Worm (Caenorhabditis elegans) whole organism, L4 larva: ENCODE measurements around the gene srt-11.
A peak's percentile ranks its signal among the peaks of the same experiment; 100 is the strongest.

Experiments
- F37D6.2 ChIP-seq: sonication (generic microtip); optimal IDR thresholded peaks from 2 replicates; lab custom pipeline; 2016; ENCODE audit warnings: mild to moderate bottlenecking, missing genetic modification characterization, missing compliant biosample characterization
- T26A8.4 ChIP-seq: fragments of 200-800 bp; sonication (Bioruptor generic); IDR thresholded peaks from 2 replicates; pipeline ENCODE4 v1.3.6; 2022; ENCODE audit warnings: missing genetic modification characterization, missing compliant biosample characterization
- Y48G9A.11 ChIP-seq: fragments of 200-800 bp; sonication (Bioruptor generic); IDR thresholded peaks from 2 replicates; pipeline ENCODE4 v1.3.6; 2022; ENCODE audit warnings: missing genetic modification reagents, missing genetic modification characterization, missing compliant biosample characterization
- ZK546.5 ChIP-seq, 2 experiments: sonication (generic microtip); optimal IDR thresholded peaks; 2 replicates each; lab custom pipeline; 2017; ENCODE audit warnings: missing biosample characterization in 2 of 2, missing genetic modification characterization in 2 of 2
- aha-1 ChIP-seq: fragments of 150-350 bp; peaks from one replicate; lab custom pipeline; 2014; ENCODE audit warnings: missing biosample characterization, missing genetic modification characterization
- ceh-28 ChIP-seq: fragments of 150-350 bp; optimal IDR thresholded peaks from 2 replicates; lab custom pipeline; 2014; ENCODE audit warnings: missing biosample characterization, missing genetic modification reagents, missing genetic modification characterization
- ceh-32 ChIP-seq: sonication (generic microtip); optimal IDR thresholded peaks from 2 replicates; lab custom pipeline; 2016; ENCODE audit warnings: mild to moderate bottlenecking, missing genetic modification characterization, missing compliant biosample characterization; ENCODE audit not compliant: poor library complexity
- ctbp-1 ChIP-seq: fragments of 200-800 bp; sonication (Bioruptor generic); IDR thresholded peaks from 2 replicates; pipeline ENCODE4 v1.3.6; 2022; ENCODE audit warnings: missing genetic modification reagents, missing genetic modification characterization, missing compliant biosample characterization
- daf-16 ChIP-seq, 3 experiments: sonication (generic microtip); optimal IDR thresholded peaks; 2 replicates each; lab custom pipeline; 2016 to 2017; ENCODE audit warnings: missing genetic modification characterization in 3 of 3, missing genetic modification reagents in 3 of 3, mild to moderate bottlenecking in 2 of 3, missing compliant biosample characterization in 2 of 3, missing biosample characterization in 1 of 3, moderate library complexity in 1 of 3
- dmd-6 ChIP-seq: fragments of 200-800 bp; sonication (Bioruptor generic); IDR thresholded peaks from 2 replicates; pipeline ENCODE4 v1.3.6; 2022; ENCODE audit warnings: missing genetic modification reagents, missing genetic modification characterization, missing compliant biosample characterization
- egl-43 ChIP-seq: fragments of 200-800 bp; sonication (Bioruptor generic); IDR thresholded peaks from 2 replicates; pipeline ENCODE4 v1.3.6; 2022; ENCODE audit warnings: missing genetic modification reagents, missing genetic modification characterization, missing compliant biosample characterization
- gei-8 ChIP-seq: fragments of 200-800 bp; sonication (Bioruptor generic); optimal IDR thresholded peaks from 2 replicates; lab custom pipeline; 2018; ENCODE audit warnings: mild to moderate bottlenecking, missing genetic modification characterization, missing compliant biosample characterization
- hmg-1.1 ChIP-seq: fragments of 200-800 bp; sonication (Bioruptor generic); IDR thresholded peaks from 2 replicates; pipeline ENCODE4 v1.3.6; 2022; ENCODE audit warnings: missing genetic modification reagents, missing genetic modification characterization, missing compliant biosample characterization
- lin-1 ChIP-seq: fragments of 200-800 bp; sonication (Bioruptor generic); IDR thresholded peaks from 2 replicates; pipeline ENCODE4 v1.3.6; 2022; ENCODE audit warnings: missing genetic modification reagents, missing genetic modification characterization, missing compliant biosample characterization
- lin-38 ChIP-seq: fragments of 200-800 bp; sonication (Bioruptor generic); IDR thresholded peaks from 2 replicates; pipeline ENCODE4 v1.3.6; 2022; ENCODE audit warnings: missing genetic modification reagents, missing genetic modification characterization, missing compliant biosample characterization
- mdl-1 ChIP-seq, 2 experiments: fragments of 150-350 bp in 1 of 2; sonication (generic microtip) in 1 of 2; optimal IDR thresholded peaks; 2 replicates each; lab custom pipeline; 2014 to 2017; ENCODE audit warnings: missing biosample characterization in 2 of 2, missing genetic modification characterization in 2 of 2
- mdt-29 ChIP-seq: fragments of 200-800 bp; sonication (Bioruptor generic); IDR thresholded peaks from 2 replicates; pipeline ENCODE4 v1.3.6; 2022; ENCODE audit warnings: missing genetic modification reagents, missing genetic modification characterization, missing compliant biosample characterization
- mxl-2 ChIP-seq: fragments of 200-800 bp; sonication (Bioruptor generic); conservative IDR thresholded peaks from 2 replicates; pipeline ENCODE4 v1.3.6; 2022; ENCODE audit warnings: missing genetic modification reagents, missing genetic modification characterization, missing compliant biosample characterization
- nhr-102 ChIP-seq: sonication (generic microtip); optimal IDR thresholded peaks from 2 replicates; lab custom pipeline; 2016; ENCODE audit warnings: mild to moderate bottlenecking, missing genetic modification characterization, moderate library complexity, missing compliant biosample characterization
- nhr-28 ChIP-seq: fragments of 150-350 bp; optimal IDR thresholded peaks from 2 replicates; lab custom pipeline; 2014; ENCODE audit warnings: missing biosample characterization, missing genetic modification characterization
- nhr-42 ChIP-seq: fragments of 200-800 bp; sonication (Bioruptor generic); IDR thresholded peaks from 2 replicates; pipeline ENCODE4 v1.3.6; 2022; ENCODE audit warnings: missing genetic modification characterization, missing compliant biosample characterization
- pqm-1 ChIP-seq: sonication (generic microtip); optimal IDR thresholded peaks from 2 replicates; lab custom pipeline; 2017; ENCODE audit warnings: missing biosample characterization, missing genetic modification characterization
- set-16 ChIP-seq: fragments of 200-800 bp; sonication (Bioruptor generic); IDR thresholded peaks from 2 replicates; pipeline ENCODE4 v1.3.6; 2022; ENCODE audit warnings: missing genetic modification reagents, missing genetic modification characterization, missing compliant biosample characterization
- tra-1 ChIP-seq: fragments of 200-800 bp; sonication (Bioruptor generic); IDR thresholded peaks from 2 replicates; pipeline ENCODE4 v1.3.6; 2022; ENCODE audit warnings: missing genetic modification reagents, missing genetic modification characterization, missing compliant biosample characterization
- unc-62 ChIP-seq, 3 experiments: fragments of 150-350 bp in 1 of 3; sonication (generic microtip); optimal IDR thresholded peaks in 2 of 3; peaks in 1 of 3; 1 replicate in 1 of 3; 2 replicates in 2 of 3; lab custom pipeline; 2014 to 2017; ENCODE audit warnings: missing biosample characterization in 3 of 3, missing genetic modification characterization in 3 of 3, missing genetic modification reagents in 3 of 3, missing genotype in 1 of 3
- zfp-3 ChIP-seq: fragments of 200-800 bp; sonication (Bioruptor generic); conservative IDR thresholded peaks from 2 replicates; pipeline ENCODE4 v1.3.6; 2022; ENCODE audit warnings: missing genetic modification reagents, missing genetic modification characterization, missing compliant biosample characterization
- zip-2 ChIP-seq: fragments of 150-350 bp; optimal IDR thresholded peaks from 2 replicates; lab custom pipeline; 2014; ENCODE audit warnings: missing biosample characterization, missing genetic modification characterization
- ztf-11 ChIP-seq: fragments of 150-350 bp; optimal IDR thresholded peaks from 2 replicates; lab custom pipeline; 2014; ENCODE audit warnings: missing biosample characterization, missing genetic modification characterization

srt-11 gene

DNA sequence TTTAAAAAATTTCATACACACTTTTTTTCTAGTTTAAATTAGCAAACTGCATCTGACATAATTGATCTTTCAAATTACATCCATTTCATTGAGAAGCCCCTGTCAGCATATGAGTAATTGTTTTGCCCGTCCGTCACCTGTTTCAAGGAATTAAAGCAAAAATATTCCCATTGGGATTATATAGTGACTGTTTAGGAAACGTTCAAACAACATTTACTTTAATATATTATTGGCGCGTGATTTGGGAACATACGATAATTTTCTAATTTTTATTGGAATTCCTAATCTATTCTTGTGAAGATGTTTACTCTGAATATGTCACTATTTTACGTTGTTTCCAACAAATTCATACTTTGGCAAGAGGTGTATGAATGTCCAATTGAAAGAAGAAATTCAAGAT, at the start of gene srt-11:
TSS of gene srt-11 (plus strand) at position 301 of the 400 bp plus-strand sequence.
- TF ChIP-seq aha-1 (tag; lab: Kevin White, UChicago) (peak; percentile 4), lin-1 (no peak)

DNA sequence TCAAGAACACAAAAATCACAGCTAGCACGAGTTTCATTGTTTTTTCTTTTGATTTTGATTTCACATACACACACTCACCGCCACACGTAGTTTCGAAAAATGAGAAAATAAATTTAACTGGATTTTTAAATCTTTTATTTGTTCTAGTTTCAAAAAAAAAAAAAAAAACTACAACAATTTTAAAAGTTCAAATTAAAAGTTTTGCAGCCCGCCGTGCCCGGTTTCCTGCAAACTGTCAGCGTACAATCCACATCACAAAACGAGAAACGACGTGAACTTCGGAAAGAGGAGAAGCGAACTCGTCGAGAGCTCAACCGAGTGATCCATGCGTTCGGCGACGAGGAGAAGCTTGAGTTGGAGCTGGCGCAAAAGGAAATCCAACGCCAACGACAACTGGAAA, 48.1 kb upstream of the srt-11 start, which contains the start of gene Y54E2A.5:
TSS of gene Y54E2A.5 (minus strand) at position 101 of the 400 bp plus-strand sequence.
- TF ChIP-seq set-16 (GFP tag; lab: Robert Waterston, UW) (peak; percentile 29; the same call in 1 of the 2 replicates), nhr-102 (tag; lab: Kevin White, UChicago) (no peak), mdt-29 (GFP tag; lab: Robert Waterston, UW) (no peak), gei-8 (GFP tag; lab: Kevin White, UChicago) (no peak), nhr-28 (no peak), mdl-1 (tag; optimal IDR thresholded peaks at IDR 0.05; lab: Kevin White, UChicago) (no peak), ZK546.5 (tag; optimal IDR thresholded peaks at IDR 0.05; lab: Kevin White, UChicago) (no peak)

DNA sequence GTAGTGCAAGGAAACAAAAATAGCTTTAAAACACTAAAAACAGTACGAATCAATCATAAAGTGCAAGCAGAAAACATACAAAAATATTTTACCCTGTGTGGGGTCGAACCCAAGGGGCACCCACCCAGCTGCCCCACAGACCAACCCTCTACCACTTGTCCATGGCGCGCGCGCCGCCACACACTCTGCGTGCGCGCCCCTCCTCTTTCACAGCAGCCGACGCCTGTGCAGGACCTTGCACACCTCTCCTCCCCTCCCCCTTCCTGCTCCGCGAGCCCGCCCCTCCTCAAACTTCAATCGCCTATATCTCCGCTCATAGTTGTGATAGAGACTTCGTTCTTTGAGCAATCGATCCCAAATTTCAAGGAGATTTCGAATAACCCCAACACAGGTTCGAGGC, 43.3 kb upstream of the srt-11 start:
- TF ChIP-seq T26A8.4 = 0 out of 2 replicates have a peak, but pooled peaks have one; percentile 56
- peak; percentile 77; the same call in 1 of the 2 replicates for TF ChIP-seq ctbp-1 (GFP tag; lab: Robert Waterston, UW)
- TF ChIP-seq egl-43 (GFP tag; lab: Robert Waterston, UW) = peak; percentile 49; the same call in 1 of the 2 replicates
- TF ChIP-seq lin-38 (GFP tag; lab: Robert Waterston, UW) = peak; percentile 67
- peak; percentile 99 for TF ChIP-seq set-16 (GFP tag; lab: Robert Waterston, UW)
- peak; percentile 54; the same call in 1 of the 2 replicates for TF ChIP-seq hmg-1.1 (GFP tag; lab: Robert Waterston, UW)
- TF ChIP-seq Y48G9A.11 (GFP tag; lab: Robert Waterston, UW) = 0 out of 2 replicates have a peak, but pooled peaks have one; percentile 32
- TF ChIP-seq dmd-6 (GFP tag; lab: Robert Waterston, UW) = peak; percentile 13; the same call in 1 of the 2 replicates
- TF ChIP-seq nhr-42 (GFP tag; lab: Robert Waterston, UW) = peak; percentile 68; the same call in 1 of the 2 replicates

DNA sequence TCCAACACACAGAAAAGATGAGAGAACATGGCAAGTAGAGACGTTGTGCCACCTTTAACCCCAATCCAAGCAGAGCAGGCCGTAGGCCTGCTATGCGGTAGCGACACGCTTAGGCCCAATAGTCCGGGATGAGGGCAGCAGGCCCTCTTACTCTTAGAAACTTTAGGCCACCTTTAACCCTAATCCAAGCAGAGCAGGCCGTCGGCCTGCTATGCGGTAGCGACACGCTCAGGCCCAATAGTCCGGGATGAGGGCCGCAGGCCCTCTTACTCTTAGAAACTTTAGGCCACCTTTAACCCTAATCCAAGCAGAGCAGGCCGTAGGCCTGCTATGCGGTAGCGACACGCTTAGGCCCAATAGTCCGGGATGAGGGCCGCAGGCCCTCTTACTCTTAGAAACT, 40.1 kb upstream of the srt-11 start:
- TF ChIP-seq egl-43 (GFP tag; lab: Robert Waterston, UW) = peak; percentile 62; the same call in 1 of the 2 replicates
- peak; percentile 41; the same call in 1 of the 2 replicates for TF ChIP-seq set-16 (GFP tag; lab: Robert Waterston, UW)

DNA sequence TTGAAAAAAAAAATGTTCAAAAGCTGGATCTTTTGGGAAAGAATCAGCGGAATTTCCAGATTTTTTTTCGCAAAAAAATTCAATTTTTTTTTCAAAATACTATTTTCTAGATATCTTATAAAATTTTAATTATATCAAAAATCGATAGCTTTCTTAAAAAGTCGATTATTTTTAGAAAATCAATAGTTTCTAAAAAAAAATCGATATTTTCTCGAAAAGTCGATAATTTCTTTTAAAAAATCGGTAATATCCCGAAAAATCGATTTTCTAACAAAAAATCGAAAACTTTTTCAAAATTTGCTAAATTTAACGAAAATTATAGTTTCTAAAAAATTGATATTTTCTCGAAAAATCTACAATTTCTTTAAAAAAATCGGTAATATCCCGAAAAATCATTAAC, 37.0 kb upstream of the srt-11 start:
- TF ChIP-seq ceh-28 (tag; lab: Kevin White, UChicago) (peak; percentile 61), mxl-2 (no peak)

DNA sequence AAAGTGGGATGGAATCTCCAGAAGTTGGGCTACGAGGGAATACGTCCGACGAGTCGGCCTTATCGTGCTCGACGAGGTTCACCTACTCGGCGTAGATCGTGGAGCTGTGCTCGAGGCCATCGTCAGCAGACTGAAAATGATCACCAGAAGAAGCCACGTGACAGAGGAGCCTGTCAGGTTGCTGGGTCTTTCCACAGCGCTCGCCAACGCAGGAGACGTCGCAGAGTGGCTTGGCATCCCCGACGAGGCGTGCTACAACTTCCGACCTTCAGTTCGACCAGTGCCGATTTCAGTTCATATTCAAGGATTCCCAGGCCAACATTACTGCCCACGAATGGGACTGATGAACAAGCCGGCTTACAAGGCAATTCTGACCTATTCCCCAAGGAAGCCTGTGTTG, 34.7 kb upstream of the srt-11 start:
- no peak for TF ChIP-seq F37D6.2
- TF ChIP-seq ceh-32 (tag; lab: Kevin White, UChicago) = no peak
- no peak for TF ChIP-seq zfp-3 (GFP tag; lab: Robert Waterston, UW)
- no peak for TF ChIP-seq tra-1 (GFP tag; lab: Robert Waterston, UW)
- TF ChIP-seq set-16 (GFP tag; lab: Robert Waterston, UW) = peak; percentile 72
- no peak for TF ChIP-seq daf-16 (GFP tag; optimal IDR thresholded peaks at IDR 0.05; lab: Kevin White, UChicago)
- TF ChIP-seq daf-16 (tag; optimal IDR thresholded peaks at IDR 0.05; lab: Kevin White, UChicago) = no peak
- TF ChIP-seq unc-62 (GFP tag; optimal IDR thresholded peaks at IDR 0.05 in 1 of 2; lab: Kevin White, UChicago) = peak in 1 of 2 experiments; percentile 79
- TF ChIP-seq unc-62 (tag; optimal IDR thresholded peaks at IDR 0.05; lab: Kevin White, UChicago) = no peak
- TF ChIP-seq ztf-11 (tag; lab: Kevin White, UChicago) = no peak
- no peak for TF ChIP-seq zip-2 (tag; lab: Kevin White, UChicago)
- no peak for TF ChIP-seq pqm-1 (tag; lab: Kevin White, UChicago)
- no peak for TF ChIP-seq lin-38 (GFP tag; lab: Robert Waterston, UW)
- TF ChIP-seq ceh-28 (tag; lab: Kevin White, UChicago) = no peak
